Fruit fly (Drosophila melanogaster) whole organism, embryonic: ENCODE data around the gene CG15773.

Source experiments
- Atf-2 ChIP-seq: fragments of 200-800 bp; sonication (Bioruptor generic); optimal IDR thresholded peaks from 2 replicates; lab custom pipeline; 2016; ENCODE audit warnings: missing biosample characterization, missing genetic modification characterization
- CG10267 ChIP-seq: fragments of 200-800 bp; sonication (Bioruptor generic); optimal IDR thresholded peaks from 2 replicates; lab custom pipeline; 2018; ENCODE audit warnings: missing biosample characterization, mild to moderate bottlenecking, missing genetic modification characterization, moderate library complexity
- CG10274 ChIP-seq: fragments of 200-800 bp; sonication (Bioruptor generic); optimal IDR thresholded peaks from 3 replicates; lab custom pipeline; 2017; ENCODE audit warnings: missing biosample characterization, mild to moderate bottlenecking, missing genetic modification characterization
- CG10462 ChIP-seq: fragments of 200-800 bp; sonication (Bioruptor generic); optimal IDR thresholded peaks from 2 replicates; lab custom pipeline; 2016; ENCODE audit warnings: missing biosample characterization, missing genetic modification characterization
- CG11093 ChIP-seq: fragments of 200-800 bp; sonication (Bioruptor generic); IDR thresholded peaks from 3 replicates; pipeline ENCODE4 v1.3.6; 2022; ENCODE audit warnings: missing biosample characterization, missing genetic modification characterization
- CG11696 ChIP-seq: fragments of 200-800 bp; sonication (Bioruptor generic); IDR thresholded peaks from 2 replicates; pipeline ENCODE4 v1.3.6; 2022; ENCODE audit warnings: missing biosample characterization, missing genetic modification characterization
- CG12071 ChIP-seq: fragments of 200-800 bp; sonication (Bioruptor generic); optimal IDR thresholded peaks from 3 replicates; lab custom pipeline; 2018; ENCODE audit warnings: missing biosample characterization, mild to moderate bottlenecking, missing genetic modification characterization
- CG12769 ChIP-seq: fragments of 200-800 bp; sonication (Bioruptor generic); optimal IDR thresholded peaks from 2 replicates; lab custom pipeline; 2019; ENCODE audit warnings: missing biosample characterization, mild to moderate bottlenecking, missing genetic modification characterization, moderate library complexity
- CG14050 ChIP-seq: fragments of 200-800 bp; sonication (Bioruptor generic); IDR thresholded peaks from 3 replicates; pipeline ENCODE4 v1.3.6; 2022; ENCODE audit warnings: missing biosample characterization, missing genetic modification characterization
- CG15073 ChIP-seq: fragments of 200-800 bp; sonication (Bioruptor generic); optimal IDR thresholded peaks from 2 replicates; lab custom pipeline; 2016; ENCODE audit warnings: missing biosample characterization, missing genetic modification characterization
- CG15696 ChIP-seq: fragments of 200-800 bp; sonication (Bioruptor generic); optimal IDR thresholded peaks from 2 replicates; lab custom pipeline; 2019; ENCODE audit warnings: missing biosample characterization, mild to moderate bottlenecking, missing genetic modification characterization, moderate library complexity
- CG18476 ChIP-seq: fragments of 200-800 bp; sonication (Bioruptor generic); optimal IDR thresholded peaks from 2 replicates; lab custom pipeline; 2016; ENCODE audit warnings: missing biosample characterization, mild to moderate bottlenecking, missing genetic modification characterization
- CG2712 ChIP-seq: fragments of 200-800 bp; optimal IDR thresholded peaks from 3 replicates; lab custom pipeline; 2019; ENCODE audit warnings: missing biosample characterization, mild to moderate bottlenecking, missing genetic modification characterization, moderate library complexity
- CG30403 ChIP-seq: fragments of 200-800 bp; sonication (Bioruptor generic); optimal IDR thresholded peaks from 3 replicates; lab custom pipeline; 2016; ENCODE audit warnings: missing biosample characterization, missing genetic modification characterization
- CG30431 ChIP-seq: fragments of 200-800 bp; sonication (Bioruptor generic); optimal IDR thresholded peaks from 2 replicates; lab custom pipeline; 2017; ENCODE audit warnings: missing biosample characterization, missing genetic modification characterization
- CG4404 ChIP-seq: fragments of 200-800 bp; sonication (Bioruptor generic); IDR thresholded peaks from 2 replicates; pipeline ENCODE4 v1.3.6; 2022; ENCODE audit warnings: missing biosample characterization, missing genetic modification characterization
- CG4820 ChIP-seq: fragments of 200-800 bp; sonication (Bioruptor generic); optimal IDR thresholded peaks from 3 replicates; lab custom pipeline; 2016; ENCODE audit warnings: missing biosample characterization, missing genetic modification characterization
- CG6654 ChIP-seq: fragments of 200-800 bp; sonication (Bioruptor generic); optimal IDR thresholded peaks from 2 replicates; lab custom pipeline; 2017; ENCODE audit warnings: missing biosample characterization, mild to moderate bottlenecking, missing genetic modification characterization
- CG6813 ChIP-seq: fragments of 200-800 bp; sonication (Bioruptor generic); optimal IDR thresholded peaks from 2 replicates; lab custom pipeline; 2017; ENCODE audit warnings: missing biosample characterization, missing genetic modification characterization, mild to moderate bottlenecking, moderate library complexity, missing genetic modification reagents
- CHES-1-like ChIP-seq: fragments of 200-800 bp; sonication (Bioruptor generic); optimal IDR thresholded peaks from 2 replicates; lab custom pipeline; 2016; ENCODE audit warnings: missing biosample characterization, missing genetic modification characterization
- CoRest ChIP-seq: fragments of 200-800 bp; sonication (Bioruptor generic); optimal IDR thresholded peaks from 3 replicates; lab custom pipeline; 2018; ENCODE audit warnings: missing biosample characterization, mild to moderate bottlenecking, missing genetic modification characterization, moderate library complexity
- D19A ChIP-seq: fragments of 200-800 bp; optimal IDR thresholded peaks from 3 replicates; lab custom pipeline; 2019; ENCODE audit warnings: missing biosample characterization, mild to moderate bottlenecking, missing genetic modification characterization, moderate library complexity
- Deaf1 ChIP-seq: fragments of 200-800 bp; optimal IDR thresholded peaks from 3 replicates; lab custom pipeline; 2019; ENCODE audit warnings: missing biosample characterization, mild to moderate bottlenecking, missing genetic modification characterization, moderate library complexity
- Fer1 ChIP-seq: fragments of 200-800 bp; sonication (Bioruptor generic); optimal IDR thresholded peaks from 2 replicates; lab custom pipeline; 2017; ENCODE audit warnings: missing biosample characterization, mild to moderate bottlenecking, missing genetic modification characterization
- HLH54F ChIP-seq: fragments of 200-800 bp; sonication (Bioruptor generic); optimal IDR thresholded peaks from 3 replicates; lab custom pipeline; 2016; ENCODE audit warnings: missing biosample characterization, missing genetic modification characterization
- Hr3 ChIP-seq: fragments of 200-800 bp; sonication (Bioruptor generic); optimal IDR thresholded peaks from 3 replicates; lab custom pipeline; 2016; ENCODE audit warnings: missing biosample characterization, missing genetic modification characterization
- Lhr ChIP-seq: fragments of 200-800 bp; sonication (Bioruptor generic); optimal IDR thresholded peaks from 3 replicates; lab custom pipeline; 2017; ENCODE audit warnings: mild to moderate bottlenecking, missing biosample characterization, missing genetic modification reagents, missing genetic modification characterization
- Lpt ChIP-seq: fragments of >200 bp; optimal IDR thresholded peaks from 2 replicates; lab custom pipeline; 2018; ENCODE audit warnings: missing biosample characterization, missing genetic modification characterization
- Optix ChIP-seq: fragments of 200-800 bp; sonication (Bioruptor generic); IDR thresholded peaks from 3 replicates; pipeline ENCODE4 v1.3.6; 2022; ENCODE audit warnings: missing biosample characterization, missing genetic modification characterization
- Sox100B ChIP-seq: fragments of 200-800 bp; sonication (Bioruptor generic); optimal IDR thresholded peaks from 3 replicates; lab custom pipeline; 2018; ENCODE audit warnings: missing biosample characterization, mild to moderate bottlenecking, missing genetic modification characterization
- Xbp1 ChIP-seq: fragments of 200-800 bp; sonication (Bioruptor generic); optimal IDR thresholded peaks from 3 replicates; lab custom pipeline; 2016; ENCODE audit warnings: missing biosample characterization, mild to moderate bottlenecking, missing genetic modification characterization
- dan ChIP-seq: fragments of 200-800 bp; sonication (Bioruptor generic); IDR thresholded peaks from 2 replicates; pipeline ENCODE4 v1.3.6; 2022; ENCODE audit warnings: missing biosample characterization, missing genetic modification characterization
- danr ChIP-seq: fragments of 200-800 bp; sonication (Bioruptor generic); IDR thresholded peaks from 2 replicates; pipeline ENCODE4 v1.3.6; 2022; ENCODE audit warnings: missing biosample characterization, missing genetic modification characterization
- gce ChIP-seq: fragments of 200-800 bp; sonication (Bioruptor generic); IDR thresholded peaks from 3 replicates; pipeline ENCODE4 v1.3.6; 2022; ENCODE audit warnings: missing biosample characterization, missing genetic modification characterization
- hkb ChIP-seq, 2 experiments: fragments of 200-800 bp in 1 of 2; fragments of >200 bp in 1 of 2; sonication (Bioruptor generic) in 1 of 2; IDR thresholded peaks in 1 of 2; optimal IDR thresholded peaks in 1 of 2; 2 replicates each; pipeline versions ENCODE4 v1.3.6 to Lab custom; 2017 to 2022; ENCODE audit warnings: missing biosample characterization in 1 of 2, missing genetic modification characterization in 1 of 2
- kni ChIP-seq: fragments of 200-800 bp; sonication (Bioruptor generic); optimal IDR thresholded peaks from 3 replicates; lab custom pipeline; 2017; ENCODE audit warnings: mild to moderate bottlenecking, missing biosample characterization, missing genetic modification reagents, missing genetic modification characterization
- lov ChIP-seq, 2 experiments: fragments of 200-800 bp in 1 of 2; fragments of >200 bp in 1 of 2; sonication (Bioruptor generic) in 1 of 2; IDR thresholded peaks in 1 of 2; optimal IDR thresholded peaks in 1 of 2; 2 replicates in 1 of 2; 3 replicates in 1 of 2; pipeline versions ENCODE4 v1.3.6 to Lab custom; 2017 to 2022; ENCODE audit warnings: missing biosample characterization in 1 of 2, missing genetic modification characterization in 1 of 2
- onecut ChIP-seq: fragments of 200-800 bp; sonication (Bioruptor generic); IDR thresholded peaks from 2 replicates; pipeline ENCODE4 v1.3.6; 2022; ENCODE audit warnings: missing biosample characterization, missing genetic modification characterization
- pan ChIP-seq, 4 experiments: fragments of >200 bp in 3 of 4; fragments of 200-800 bp in 1 of 4; sonication (Bioruptor generic) in 1 of 4; optimal IDR thresholded peaks in 3 of 4; IDR thresholded peaks in 1 of 4; 2 replicates each; pipeline versions ENCODE4 v1.3.6 to Lab custom; 2017 to 2022; ENCODE audit warnings: missing biosample characterization in 2 of 4, missing genetic modification characterization in 2 of 4, mixed read lengths in 1 of 4
- schlank ChIP-seq: fragments of 200-800 bp; sonication (Bioruptor generic); optimal IDR thresholded peaks from 2 replicates; lab custom pipeline; 2018; ENCODE audit warnings: missing biosample characterization, mild to moderate bottlenecking, missing genetic modification characterization
- sim ChIP-seq: fragments of 200-800 bp; sonication (Bioruptor generic); IDR thresholded peaks from 2 replicates; pipeline ENCODE4 v1.3.6; 2022; ENCODE audit warnings: missing biosample characterization, missing genetic modification characterization
- slou ChIP-seq: fragments of 200-800 bp; sonication (Bioruptor generic); optimal IDR thresholded peaks from 3 replicates; lab custom pipeline; 2016; ENCODE audit warnings: missing biosample characterization, missing genetic modification characterization
- unc-4 ChIP-seq: fragments of 200-800 bp; sonication (Bioruptor generic); IDR thresholded peaks from 2 replicates; pipeline ENCODE4 v1.3.6; 2022; ENCODE audit warnings: missing biosample characterization, missing genetic modification characterization; ENCODE audit not compliant: partially characterized antibody
- zf30C ChIP-seq: fragments of 200-800 bp; sonication (Bioruptor generic); optimal IDR thresholded peaks from 3 replicates; lab custom pipeline; 2018; ENCODE audit warnings: missing biosample characterization, mild to moderate bottlenecking, missing genetic modification characterization

Gene CG15773

DNA sequence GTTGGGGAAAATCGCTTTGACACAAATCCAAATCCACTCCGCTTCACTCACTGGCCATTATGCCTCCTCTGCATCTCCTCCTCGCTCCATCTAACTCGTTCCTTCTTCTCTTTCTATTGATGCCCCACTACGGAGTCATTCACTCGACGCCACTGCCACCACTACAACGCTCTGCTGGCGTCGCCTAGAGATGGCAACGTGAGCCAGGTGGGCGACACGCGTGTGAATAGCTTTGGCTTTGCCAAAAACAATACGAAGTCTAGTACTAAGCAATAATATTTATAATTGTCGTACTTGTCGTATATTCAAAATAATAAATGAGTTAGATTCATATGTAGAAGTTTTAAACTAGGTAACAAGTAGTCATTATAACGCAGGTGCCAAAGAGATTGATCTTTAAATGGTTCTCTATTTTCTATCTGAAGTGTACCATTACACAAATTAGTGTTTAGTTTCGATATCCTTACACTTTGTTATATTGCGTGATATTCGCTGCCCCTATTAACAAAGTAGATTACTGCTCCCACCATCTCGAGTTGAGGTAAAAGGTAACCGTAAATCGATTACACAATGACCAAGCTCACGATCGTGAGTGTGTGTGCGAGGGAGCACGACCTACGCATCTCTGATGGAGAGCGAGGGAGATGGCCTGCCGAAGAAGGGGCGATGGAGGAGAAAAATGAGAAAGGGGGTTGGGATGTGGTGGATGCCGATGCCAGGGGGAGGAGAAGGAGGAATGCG is 12.6 kb downstream of the CG15773 start (continued):
- no peak for TF ChIP-seq pan (optimal IDR thresholded peaks at IDR 0.05; lab: Kevin White, UChicago)
- TF ChIP-seq pan (GFP tag; optimal IDR thresholded peaks at IDR 0.05 in 1 of 2, IDR thresholded peaks at IDR 0.05 in 1 of 2): peak in 1 of 2 experiments; percentile 38
- TF ChIP-seq Optix (GFP tag; lab: Robert Waterston, UW): no peak
- peak; percentile 36 for TF ChIP-seq CG2712 (tag; lab: Kevin White, UChicago)
- TF ChIP-seq CG10267: peak; percentile 8
- TF ChIP-seq CG30431 (GFP tag; lab: Kevin White, UChicago): no peak
- no peak for TF ChIP-seq CG10462 (GFP tag; lab: Kevin White, UChicago)
- TF ChIP-seq kni (GFP tag; lab: Kevin White, UChicago): no peak
- no peak for TF ChIP-seq CG4404 (GFP tag; lab: Robert Waterston, UW)
- peak; percentile 4 for TF ChIP-seq CG4820 (GFP tag; lab: Kevin White, UChicago)
- peak; percentile 31 for TF ChIP-seq CG18476 (GFP tag; lab: Kevin White, UChicago)
- TF ChIP-seq CG15696: no peak
- TF ChIP-seq CG12769 (tag; lab: Kevin White, UChicago): peak; percentile 34
- peak; percentile 17 for TF ChIP-seq Sox100B

- peak; percentile 42 for TF ChIP-seq Atf-2 (GFP tag; lab: Kevin White, UChicago)
- TF ChIP-seq Hr3 (GFP tag; lab: Kevin White, UChicago): peak; percentile 34
- TF ChIP-seq CHES-1-like (GFP tag; lab: Kevin White, UChicago): no peak
- peak; percentile 73 for TF ChIP-seq CG12071 (GFP tag; lab: Kevin White, UChicago)
- TF ChIP-seq HLH54F: peak; percentile 62
- peak; percentile 56; the same call in 1 of the 2 replicates for TF ChIP-seq danr (GFP tag; lab: Robert Waterston, UW)
- TF ChIP-seq dan (GFP tag; lab: Robert Waterston, UW): no peak
- peak; percentile 43 for TF ChIP-seq Deaf1
- TF ChIP-seq zf30C: no peak
- peak; percentile 60 for TF ChIP-seq CG30403
- TF ChIP-seq lov (optimal IDR thresholded peaks at IDR 0.05; lab: Kevin White, UChicago): no peak
- TF ChIP-seq lov (GFP tag; IDR thresholded peaks at IDR 0.05; lab: Robert Waterston, UW): peak; percentile 83; the same call in 2 of the 3 replicates
- peak; percentile 68; the same call in 2 of the 3 replicates for TF ChIP-seq gce (GFP tag; lab: Robert Waterston, UW)
- peak; percentile 67; the same call in 2 of the 3 replicates for TF ChIP-seq CG11093
- TF ChIP-seq Xbp1 (GFP tag; lab: Kevin White, UChicago): peak; percentile 74
- no peak for TF ChIP-seq hkb (optimal IDR thresholded peaks at IDR 0.05; lab: Kevin White, UChicago)
- TF ChIP-seq hkb (GFP tag; IDR thresholded peaks at IDR 0.05; lab: Robert Waterston, UW): peak; percentile 80
- TF ChIP-seq onecut (GFP tag; lab: Robert Waterston, UW): peak; percentile 77
- TF ChIP-seq sim (GFP tag; lab: Robert Waterston, UW): 0 out of 2 replicates have a peak, but pooled peaks have one; percentile 22
- peak; percentile 70 for TF ChIP-seq schlank
- peak; percentile 32 for TF ChIP-seq CG10274 (GFP tag; lab: Kevin White, UChicago)
- TF ChIP-seq Lpt (GFP tag; lab: Kevin White, UChicago): no peak
- TF ChIP-seq CG6813 (GFP tag; lab: Kevin White, UChicago): peak; percentile 59
- peak; percentile 75 for TF ChIP-seq Fer1 (GFP tag; lab: Kevin White, UChicago)
- peak; percentile 41 for TF ChIP-seq Lhr (GFP tag; lab: Kevin White, UChicago)
- peak; percentile 15; the same call in 1 of the 2 replicates for TF ChIP-seq unc-4 (GFP tag; lab: Robert Waterston, UW)
- TF ChIP-seq CG15073 (GFP tag; lab: Kevin White, UChicago): peak; percentile 7
- TF ChIP-seq D19A (tag; lab: Kevin White, UChicago): peak; percentile 53
- TF ChIP-seq slou: peak; percentile 50
- peak; percentile 72 for TF ChIP-seq CoRest (tag; lab: Kevin White, UChicago)
- TF ChIP-seq CG14050 (GFP tag; lab: Robert Waterston, UW): peak; percentile 77
- TF ChIP-seq CG11696: peak; percentile 71
- peak; percentile 12 for TF ChIP-seq CG6654
Observed at dm6 chrX:5745840-5746815, 13.6 kb downstream of the CG15773 start.
